Fruit fly (Drosophila melanogaster): ENCODE data around the gene Ubx.

Gene Ubx

dm6 chr3R:16715594-16715993 lies 18.6 kb downstream of the Ubx start (continued):
- TF ChIP-seq pfk (GFP tag; optimal IDR thresholded peaks at IDR 0.05), result no peak
- no peak for TF ChIP-seq gem (tag; optimal IDR thresholded peaks at IDR 0.05)
- peak; percentile 92 for TF ChIP-seq seq (GFP tag; IDR thresholded peaks at IDR 0.05)
- TF ChIP-seq CG3726 (GFP tag; IDR thresholded peaks at IDR 0.05), result no peak
- no peak for TF ChIP-seq CG11504 (tag; optimal IDR thresholded peaks at IDR 0.05)
- no peak for TF ChIP-seq Six4 (GFP tag; optimal IDR thresholded peaks at IDR 0.05)
- TF ChIP-seq CG16813 (GFP tag; IDR thresholded peaks at IDR 0.05; ENCODE audit: partially characterized antibody), result peak; percentile 46; the same call in 1 of the 3 replicates
- no peak for TF ChIP-seq wor (GFP tag; IDR thresholded peaks at IDR 0.05)
- TF ChIP-seq CG17912 (GFP tag; optimal IDR thresholded peaks at IDR 0.05), result no peak
- no peak for TF ChIP-seq CG5953 (GFP tag; IDR thresholded peaks at IDR 0.05)
- TF ChIP-seq CG13624 (GFP tag; optimal IDR thresholded peaks at IDR 0.05), result no peak
- TF ChIP-seq NC2β (GFP tag; optimal IDR thresholded peaks at IDR 0.05), result no peak
- TF ChIP-seq gro (GFP tag; optimal IDR thresholded peaks at IDR 0.05), result no peak
- no peak for TF ChIP-seq BtbVII (GFP tag; optimal IDR thresholded peaks at IDR 0.05)
- TF ChIP-seq CG43689 (GFP tag; IDR thresholded peaks at IDR 0.05), result no peak
- peak; percentile 80; the same call in 1 of the 2 replicates for TF ChIP-seq Bgb (GFP tag; IDR thresholded peaks at IDR 0.05; ENCODE audit: partially characterized antibody)
- TF ChIP-seq phol (tag; optimal IDR thresholded peaks at IDR 0.05), result peak; percentile 44
- TF ChIP-seq tup (GFP tag; optimal IDR thresholded peaks at IDR 0.05), result no peak
- TF ChIP-seq Spps (tag; optimal IDR thresholded peaks at IDR 0.05), result no peak
- no peak for TF ChIP-seq tap (tag; optimal IDR thresholded peaks at IDR 0.05)
- no peak for TF ChIP-seq inv (GFP tag; IDR thresholded peaks at IDR 0.05; ENCODE audit: partially characterized antibody)
- TF ChIP-seq CG18262 (tag; optimal IDR thresholded peaks at IDR 0.05), result no peak
- TF ChIP-seq Stat92E (GFP tag; optimal IDR thresholded peaks at IDR 0.05), result no peak
- no peak for TF ChIP-seq ap (GFP tag; IDR thresholded peaks at IDR 0.05)
- TF ChIP-seq ac (GFP tag; optimal IDR thresholded peaks at IDR 0.05), result no peak
- TF ChIP-seq CG33213 (GFP tag; optimal IDR thresholded peaks at IDR 0.05), result no peak
- TF ChIP-seq CG2202 (tag; optimal IDR thresholded peaks at IDR 0.05), result no peak
- no peak for TF ChIP-seq CG7271 (tag; optimal IDR thresholded peaks at IDR 0.05)
- TF ChIP-seq CG16863 (GFP tag; optimal IDR thresholded peaks at IDR 0.05), result no peak
- no peak for TF ChIP-seq CG3407 (GFP tag; optimal IDR thresholded peaks at IDR 0.05)
- TF ChIP-seq Myb (GFP tag; optimal IDR thresholded peaks at IDR 0.05), result no peak
- no peak for TF ChIP-seq disco-r (GFP tag; optimal IDR thresholded peaks at IDR 0.05)
- TF ChIP-seq zf30C (GFP tag; optimal IDR thresholded peaks at IDR 0.05), result no peak
- no peak for TF ChIP-seq CG6272 (GFP tag; IDR thresholded peaks at IDR 0.05)
- no peak for TF ChIP-seq CG10147 (GFP tag; optimal IDR thresholded peaks at IDR 0.05)
- no peak for TF ChIP-seq tin (GFP tag; optimal IDR thresholded peaks at IDR 0.05)
- TF ChIP-seq dmrt11E (tag; optimal IDR thresholded peaks at IDR 0.05), result no peak
- TF ChIP-seq toy (GFP tag; IDR thresholded peaks at IDR 0.05), result no peak
- TF ChIP-seq insv (GFP tag; optimal IDR thresholded peaks at IDR 0.05), result no peak
- no peak for TF ChIP-seq CG2875 (GFP tag; optimal IDR thresholded peaks at IDR 0.05)
- no peak for TF ChIP-seq lbe (GFP tag; optimal IDR thresholded peaks at IDR 0.05)
- no peak for TF ChIP-seq C15 (GFP tag; IDR thresholded peaks at IDR 0.05)
- TF ChIP-seq sr (GFP tag; IDR thresholded peaks at IDR 0.05), result no peak
- TF ChIP-seq row (GFP tag; IDR thresholded peaks at IDR 0.05), result no peak
- TF ChIP-seq lov (optimal IDR thresholded peaks at IDR 0.05), result no peak
- no peak for TF ChIP-seq lov (GFP tag; IDR thresholded peaks at IDR 0.05)
- TF ChIP-seq Optix (GFP tag; IDR thresholded peaks at IDR 0.05), result no peak
- peak; percentile 78 for TF ChIP-seq CG7963 (GFP tag; IDR thresholded peaks at IDR 0.05; ENCODE audit: partially characterized antibody)
- TF ChIP-seq CG9797 (GFP tag; optimal IDR thresholded peaks at IDR 0.05), result no peak
- TF ChIP-seq CG9215 (GFP tag; IDR thresholded peaks at IDR 0.05), result no peak
- TF ChIP-seq cg (GFP tag; optimal IDR thresholded peaks at IDR 0.05), result peak; percentile 75
- TF ChIP-seq CG13123 (GFP tag; optimal IDR thresholded peaks at IDR 0.05), result no peak

Data from whole organism, embryonic.